Worm (Caenorhabditis elegans) whole organism, mixed stage, embryonic: Measurements from ENCODE around the gene ugt-34.

Source experiments
- blmp-1 ChIP-seq: fragments of 150-350 bp; optimal IDR thresholded peaks from 2 replicates; lab custom pipeline; 2014; ENCODE audit warnings: missing biosample characterization, missing genetic modification characterization
- snpc-4 ChIP-seq: fragments of 150-350 bp; optimal IDR thresholded peaks from 2 replicates; lab custom pipeline; 2014; ENCODE audit warnings: missing biosample characterization, missing genetic modification characterization
- sptf-1 ChIP-seq: sonication (generic microtip); optimal IDR thresholded peaks from 2 replicates; lab custom pipeline; 2017; ENCODE audit warnings: mild to moderate bottlenecking, missing genetic modification characterization, moderate library complexity, missing compliant biosample characterization
- unc-62 ChIP-seq: fragments of 150-350 bp; optimal IDR thresholded peaks from 2 replicates; lab custom pipeline; 2014; ENCODE audit warnings: missing biosample characterization, missing genetic modification reagents, missing genetic modification characterization

DNA sequence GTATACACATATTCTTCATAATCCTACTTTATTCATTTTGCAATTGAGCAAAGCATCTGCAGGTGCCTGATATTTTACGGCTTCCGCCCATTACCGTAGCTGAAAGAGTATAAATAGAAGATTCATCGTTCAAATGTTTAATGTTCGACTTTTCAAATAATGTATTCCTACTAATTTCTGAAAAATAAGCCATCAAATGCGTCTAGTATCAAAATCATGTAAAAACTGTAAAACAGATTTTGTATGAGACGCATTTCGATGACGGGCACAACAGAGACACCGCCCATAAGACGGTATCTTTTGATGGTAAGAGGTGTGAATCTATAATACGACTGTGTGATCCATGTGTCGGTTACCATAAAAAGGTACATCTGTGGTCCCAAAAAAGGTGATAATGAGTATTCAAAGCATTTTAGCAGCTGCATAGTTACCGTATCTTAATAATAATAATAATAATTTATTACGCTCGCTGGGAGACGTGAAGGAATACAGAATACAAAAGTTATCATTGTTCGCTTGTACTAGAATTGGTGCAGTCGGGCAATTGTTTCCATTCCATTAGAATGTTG is 9.7 kb downstream of the ugt-34 start, which contains the start of the genes C32C4.3 and C32C4.16:
- TF ChIP-seq snpc-4 (tag; lab: Kevin White, UChicago) = no peak
- TF ChIP-seq unc-62 = no peak
- no peak for TF ChIP-seq sptf-1 (tag; lab: Kevin White, UChicago)
- no peak for TF ChIP-seq blmp-1 (tag; lab: Kevin White, UChicago)
